Worm (Caenorhabditis elegans) whole organism, L1 larva: Measurements from ENCODE around the gene C35B1.2.
A peak's percentile ranks its signal among the peaks of the same experiment; 100 is the strongest.

Experiments
- C04F5.9 ChIP-seq: sonication (generic microtip); optimal IDR thresholded peaks from 2 replicates; lab custom pipeline; 2016; ENCODE audit warnings: missing genetic modification characterization, missing compliant biosample characterization
- Y116A8C.19 ChIP-seq: sonication (generic microtip); optimal IDR thresholded peaks from 2 replicates; lab custom pipeline; 2016; ENCODE audit warnings: missing compliant biosample characterization, missing genetic modification characterization, borderline replicate concordance
- ces-1 ChIP-seq: fragments of 150-350 bp; optimal IDR thresholded peaks from 2 replicates; lab custom pipeline; 2014; ENCODE audit warnings: missing biosample characterization, missing genetic modification reagents, missing genetic modification characterization
- fos-1 ChIP-seq: fragments of 150-350 bp; optimal IDR thresholded peaks from 2 replicates; lab custom pipeline; 2014; ENCODE audit warnings: missing biosample characterization, missing genetic modification characterization
- jun-1 ChIP-seq: fragments of 150-350 bp; optimal IDR thresholded peaks from 2 replicates; lab custom pipeline; 2014; ENCODE audit warnings: missing biosample characterization, missing genetic modification reagents, missing genetic modification characterization
- lsy-2 ChIP-seq, 2 experiments: fragments of 150-350 bp; optimal IDR thresholded peaks; 2 replicates each; lab custom pipeline; 2014; ENCODE audit warnings: missing biosample characterization in 2 of 2, missing genetic modification characterization in 2 of 2
- mdl-1 ChIP-seq, 2 experiments: fragments of 150-350 bp; optimal IDR thresholded peaks; 2 replicates each; lab custom pipeline; 2014 to 2017; ENCODE audit warnings: missing biosample characterization in 2 of 2, missing genetic modification characterization in 2 of 2, inconsistent platforms in 1 of 2
- nhr-12 ChIP-seq: sonication (generic microtip); optimal IDR thresholded peaks from 2 replicates; lab custom pipeline; 2017; ENCODE audit warnings: missing biosample characterization, missing genetic modification characterization
- nhr-237 ChIP-seq: fragments of 150-350 bp; optimal IDR thresholded peaks from 2 replicates; lab custom pipeline; 2014; ENCODE audit warnings: missing biosample characterization, missing genetic modification characterization
- nhr-47 ChIP-seq: sonication (generic microtip); optimal IDR thresholded peaks from 2 replicates; lab custom pipeline; 2016; ENCODE audit warnings: mild to moderate bottlenecking, missing genetic modification characterization, moderate library complexity, missing compliant biosample characterization
- snpc-4 ChIP-seq: fragments of 150-350 bp; optimal IDR thresholded peaks from 2 replicates; lab custom pipeline; 2014; ENCODE audit warnings: missing biosample characterization, missing genetic modification characterization
- swsn-7 ChIP-seq: sonication (generic microtip); optimal IDR thresholded peaks from 2 replicates; lab custom pipeline; 2016; ENCODE audit warnings: missing genetic modification characterization, missing compliant biosample characterization
- ztf-4 ChIP-seq: fragments of 150-350 bp; optimal IDR thresholded peaks from 2 replicates; lab custom pipeline; 2014; ENCODE audit warnings: missing biosample characterization, missing genetic modification characterization

DNA sequence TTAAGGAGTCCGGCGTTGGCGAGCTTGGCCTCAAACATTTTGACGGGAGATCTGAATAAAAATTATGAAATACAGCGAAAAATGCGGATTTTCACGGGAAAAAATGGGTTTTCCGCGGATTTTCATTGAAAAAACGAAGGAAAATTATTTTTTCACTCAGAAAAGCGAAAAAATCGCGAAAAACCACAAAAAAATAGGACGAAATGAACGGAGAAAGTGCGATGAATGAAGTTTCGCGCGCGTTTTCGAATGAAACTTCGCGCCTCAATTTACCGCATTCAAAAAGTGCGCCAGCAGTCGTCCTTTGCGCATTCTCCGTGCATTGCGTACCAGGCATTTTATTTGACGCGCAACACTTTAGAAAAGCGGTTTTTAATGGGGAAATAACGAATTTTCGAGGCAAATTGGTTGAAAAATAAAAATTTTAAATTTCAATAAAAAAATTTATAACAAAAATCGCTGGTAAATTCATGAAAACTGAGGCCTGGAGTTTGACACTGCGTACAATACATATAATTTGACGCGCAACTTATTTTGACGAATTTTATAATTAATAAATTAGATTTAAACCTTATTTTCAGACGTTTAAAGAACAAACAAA lies 36.5 kb upstream of the C35B1.2 start, which contains the start of gene pcn-1:
- TF ChIP-seq ces-1 (GFP tag; lab: Kevin White, UChicago) (no peak), ztf-4 (tag; lab: Kevin White, UChicago) (peak; percentile 75), swsn-7 (peak; percentile 98), Y116A8C.19 (tag; lab: Kevin White, UChicago) (peak; percentile 37), C04F5.9 (tag; lab: Kevin White, UChicago) (peak; percentile 94), fos-1 (tag; lab: Kevin White, UChicago) (peak; percentile 88), nhr-12 (tag; lab: Kevin White, UChicago) (no peak), lsy-2 (tag; optimal IDR thresholded peaks at IDR 0.05; lab: Kevin White, UChicago) (peak; percentile 95 to 96), nhr-47 (peak; percentile 99), nhr-237 (tag; lab: Kevin White, UChicago) (peak; percentile 71), snpc-4 (tag; lab: Kevin White, UChicago) (peak; percentile 92), mdl-1 (tag; optimal IDR thresholded peaks at IDR 0.05; lab: Kevin White, UChicago) (peak in 1 of 2 experiments; percentile 66), jun-1 (tag; lab: Kevin White, UChicago) (peak; percentile 91)
